Worm (Caenorhabditis elegans) whole organism, L4/young adult: ENCODE results near the gene znfx-1.

Source experiments
- dao-5 ChIP-seq: sonication (generic microtip); optimal IDR thresholded peaks from 2 replicates; lab custom pipeline; 2016; ENCODE audit warnings: missing genotype, missing genetic modification characterization, moderate library complexity, missing compliant biosample characterization
- him-1 ChIP-seq: sonication (generic microtip); optimal IDR thresholded peaks from 2 replicates; lab custom pipeline; 2016; ENCODE audit warnings: missing genotype, missing genetic modification reagents, missing genetic modification characterization, missing compliant biosample characterization

DNA sequence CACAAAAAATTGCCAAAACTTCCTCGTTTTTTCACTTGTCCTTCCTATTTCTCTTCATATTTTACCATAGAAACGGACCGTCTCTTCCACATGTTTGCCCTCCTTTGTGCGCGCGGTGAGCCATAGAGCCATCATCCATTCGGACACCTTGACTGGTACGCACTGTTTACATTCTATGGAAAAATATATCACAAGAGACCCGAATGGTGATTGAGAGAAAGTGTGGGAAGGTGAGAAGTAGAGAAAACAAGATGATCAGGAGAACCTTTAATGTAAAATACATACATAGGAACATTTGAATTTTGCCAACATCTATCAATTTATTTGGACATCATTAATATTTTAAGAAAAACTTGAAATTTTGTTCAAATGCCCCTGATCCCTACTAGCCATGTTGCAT lies 27.5 kb upstream of the znfx-1 start:
- no peak for TF ChIP-seq him-1 (tag; lab: Kevin White, UChicago)
- no peak for TF ChIP-seq dao-5 (tag; lab: Kevin White, UChicago)
